Fruit fly (Drosophila melanogaster): ENCODE data around the gene mRpL24.

The mRpL24 gene

DNA sequence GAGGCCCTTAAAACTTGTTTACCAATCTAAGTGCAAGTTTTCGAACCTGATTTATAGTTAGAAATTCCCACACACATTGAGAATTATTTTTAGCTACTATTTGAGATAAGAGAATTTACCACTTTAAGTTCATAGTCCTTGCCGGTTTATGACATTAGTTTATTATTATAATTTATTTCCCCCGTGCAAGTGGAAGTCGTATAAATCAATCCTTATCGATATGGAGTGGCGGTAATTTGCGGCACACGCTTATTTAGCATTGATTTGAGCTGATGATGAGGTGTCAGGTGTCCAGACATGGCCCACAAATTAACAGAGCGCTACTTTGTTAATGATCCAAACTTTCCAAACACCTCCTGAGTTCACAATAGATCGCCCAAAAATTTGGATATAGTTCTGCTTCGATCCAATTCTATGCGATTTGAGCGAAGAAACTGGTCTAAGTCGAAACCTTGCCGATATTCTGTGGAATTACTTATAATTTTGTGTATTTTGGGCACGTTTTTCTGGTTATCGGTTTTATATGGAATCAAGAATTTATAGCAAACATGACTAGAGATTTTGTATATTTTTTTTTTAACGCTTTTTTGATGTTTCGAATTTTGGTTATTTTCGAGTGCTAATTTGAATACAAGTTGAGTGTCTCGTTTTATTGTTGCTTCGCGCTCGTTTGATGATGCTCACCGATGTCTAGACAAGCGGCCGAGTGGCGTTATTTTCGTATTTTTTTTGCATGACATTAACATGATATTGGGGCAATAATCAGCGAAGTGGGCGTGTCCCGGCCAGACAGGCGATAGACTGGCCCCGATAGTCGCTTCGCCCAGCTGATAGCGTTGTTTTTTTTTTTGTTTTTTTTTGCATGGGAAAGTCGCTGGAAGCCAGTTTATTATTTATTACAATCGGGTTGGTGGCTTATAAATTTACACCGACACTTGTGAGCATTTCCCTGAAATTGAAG, 45.3 kb downstream of the mRpL24 start:
- TF ChIP-seq CG7101 (tag; optimal IDR thresholded peaks at IDR 0.05) (no peak), kay (GFP tag; ENCODE audit: borderline replicate concordance) (no peak), cic (GFP tag; optimal IDR thresholded peaks at IDR 0.05) (no peak), CG12768 (GFP tag; optimal IDR thresholded peaks at IDR 0.05) (no peak), CG1620 (GFP tag; optimal IDR thresholded peaks at IDR 0.05) (no peak), CG7045 (GFP tag; optimal IDR thresholded peaks at IDR 0.05) (no peak)

- TF ChIP-seq cnc (optimal IDR thresholded peaks at IDR 0.05): peak in 1 of 2 experiments; percentile 40
- TF ChIP-seq Hr96 (GFP tag; optimal IDR thresholded peaks at IDR 0.05): no peak
Observed at dm6 chr2L:4898165-4898564, 47.0 kb downstream of the mRpL24 start.

DNA sequence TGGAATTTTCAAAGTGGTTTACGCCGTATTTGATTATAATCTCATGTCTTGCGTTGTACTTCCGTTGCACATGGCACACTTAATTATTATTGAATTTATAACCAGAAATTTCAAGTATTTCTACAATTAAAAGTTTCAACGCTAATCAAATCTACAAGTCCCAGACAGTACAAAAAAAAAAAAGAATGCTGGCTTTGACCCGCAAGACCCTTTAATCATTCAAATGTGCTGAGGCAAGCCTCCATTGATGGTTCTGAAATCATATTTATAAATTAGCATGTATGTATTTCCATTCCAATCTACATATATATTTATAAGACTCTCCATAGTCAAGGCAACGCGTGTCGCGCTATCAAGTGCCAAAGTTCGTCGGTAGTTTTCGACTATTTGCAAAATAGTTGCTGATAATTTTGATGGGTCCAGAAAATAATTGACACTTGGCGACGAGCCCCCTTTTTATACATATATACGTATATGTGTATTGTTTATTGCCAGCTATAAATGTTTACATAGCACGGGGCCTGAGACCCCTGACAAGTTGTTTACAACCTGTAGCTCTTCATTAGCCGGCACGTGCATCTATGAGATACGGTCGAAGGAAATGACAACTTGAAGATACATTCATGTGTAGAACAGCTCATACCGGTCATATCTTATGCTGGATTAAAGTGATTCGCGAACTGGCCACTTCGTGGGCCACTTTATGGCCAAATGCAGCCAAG, 48.5 kb downstream of the mRpL24 start:
- no peak for TF ChIP-seq cnc (optimal IDR thresholded peaks at IDR 0.05)
- no peak for TF ChIP-seq Crg-1 (GFP tag; optimal IDR thresholded peaks at IDR 0.05)
- no peak for TF ChIP-seq CG7045 (GFP tag; optimal IDR thresholded peaks at IDR 0.05)
- TF ChIP-seq Clk (GFP tag; optimal IDR thresholded peaks at IDR 0.05): no peak
- TF ChIP-seq bab1 (GFP tag; optimal IDR thresholded peaks at IDR 0.05): no peak
- peak; percentile 49 for TF ChIP-seq tj (GFP tag; optimal IDR thresholded peaks at IDR 0.05)
- no peak for TF ChIP-seq ovo (GFP tag; optimal IDR thresholded peaks at IDR 0.05)
- TF ChIP-seq CG11617 (GFP tag; optimal IDR thresholded peaks at IDR 0.05): no peak
- no peak for TF ChIP-seq Hr96 (GFP tag; optimal IDR thresholded peaks at IDR 0.05)
- peak; percentile 61 for TF ChIP-seq cic (GFP tag; optimal IDR thresholded peaks at IDR 0.05)
- TF ChIP-seq toe (GFP tag; optimal IDR thresholded peaks at IDR 0.05): no peak
- TF ChIP-seq Mnt (GFP tag; optimal IDR thresholded peaks at IDR 0.05): peak; percentile 48
- TF ChIP-seq CG7101 (tag; optimal IDR thresholded peaks at IDR 0.05): no peak
- TF ChIP-seq kay (GFP tag; ENCODE audit: borderline replicate concordance): peak; percentile 97
- peak; percentile 14 for TF ChIP-seq CG5204 (GFP tag; optimal IDR thresholded peaks at IDR 0.05)
- peak; percentile 32 for TF ChIP-seq CG12768 (GFP tag; optimal IDR thresholded peaks at IDR 0.05)
- no peak for TF ChIP-seq CG33017 (tag; optimal IDR thresholded peaks at IDR 0.05)
- no peak for TF ChIP-seq CG1620 (GFP tag; optimal IDR thresholded peaks at IDR 0.05)
- no peak for TF ChIP-seq CG14711 (tag; optimal IDR thresholded peaks at IDR 0.05)

DNA sequence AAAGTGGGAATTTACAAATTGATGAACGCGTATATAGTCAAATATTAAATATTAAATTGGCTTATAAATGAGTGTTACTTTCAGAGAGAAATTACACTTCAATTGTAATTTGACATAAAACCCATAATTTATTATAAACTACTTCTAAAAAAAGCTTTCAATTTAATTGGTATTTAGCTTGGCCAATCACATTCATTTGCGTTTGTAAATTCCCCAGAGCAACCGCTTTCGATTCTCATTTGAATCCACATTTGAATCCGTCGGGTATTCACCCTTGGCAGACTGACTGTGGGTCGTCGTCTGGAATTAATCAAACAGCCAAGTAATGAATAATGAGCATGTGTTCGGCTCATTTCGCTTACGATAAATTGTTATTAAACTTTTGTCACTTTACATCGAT, 49.3 kb downstream of the mRpL24 start:
- TF ChIP-seq CG12768 (GFP tag; optimal IDR thresholded peaks at IDR 0.05): no peak
- TF ChIP-seq Mnt (GFP tag; optimal IDR thresholded peaks at IDR 0.05): no peak
- peak; percentile 83 for TF ChIP-seq kay (GFP tag; ENCODE audit: borderline replicate concordance)
- no peak for TF ChIP-seq cic (GFP tag; optimal IDR thresholded peaks at IDR 0.05)
- TF ChIP-seq Clk (GFP tag; optimal IDR thresholded peaks at IDR 0.05): no peak
